Worm (Caenorhabditis elegans) whole organism, L3 larva: ENCODE results near the gene srab-6.

Experiments
- jun-1 ChIP-seq: fragments of 150-350 bp; optimal IDR thresholded peaks from 2 replicates; lab custom pipeline; 2014; ENCODE audit warnings: missing biosample characterization, missing genetic modification reagents, missing genetic modification characterization
- lin-15B ChIP-seq: fragments of 150-350 bp; optimal IDR thresholded peaks from 2 replicates; lab custom pipeline; 2014; ENCODE audit warnings: missing biosample characterization, missing genetic modification characterization
- nhr-11 ChIP-seq: fragments of 150-350 bp; optimal IDR thresholded peaks from 2 replicates; lab custom pipeline; 2014; ENCODE audit warnings: missing biosample characterization, missing genetic modification characterization
- nhr-12 ChIP-seq: fragments of 150-350 bp; optimal IDR thresholded peaks from 2 replicates; lab custom pipeline; 2014; ENCODE audit warnings: missing biosample characterization, missing genetic modification characterization
- nhr-43 ChIP-seq: sonication (generic microtip); optimal IDR thresholded peaks from 2 replicates; lab custom pipeline; 2016; ENCODE audit warnings: mild to moderate bottlenecking, missing genetic modification characterization, missing compliant biosample characterization; ENCODE audit not compliant: poor library complexity, severe bottlenecking
- nhr-67 ChIP-seq: fragments of 150-350 bp; optimal IDR thresholded peaks from 2 replicates; lab custom pipeline; 2014; ENCODE audit warnings: missing biosample characterization, missing genetic modification characterization
- zag-1 ChIP-seq: fragments of 150-350 bp; optimal IDR thresholded peaks from 2 replicates; lab custom pipeline; 2014; ENCODE audit warnings: missing biosample characterization, missing genetic modification characterization
- ztf-4 ChIP-seq: fragments of 150-350 bp; optimal IDR thresholded peaks from 2 replicates; lab custom pipeline; 2014; ENCODE audit warnings: missing biosample characterization, missing genetic modification characterization

- TF ChIP-seq zag-1 (tag; lab: Kevin White, UChicago) (no peak), nhr-11 (tag; lab: Kevin White, UChicago) (no peak), nhr-67 (no peak), jun-1 (tag; lab: Kevin White, UChicago) (no peak), ztf-4 (tag; lab: Kevin White, UChicago) (no peak), nhr-12 (tag; lab: Kevin White, UChicago) (no peak), nhr-43 (tag; lab: Kevin White, UChicago) (no peak), lin-15B (tag; lab: Kevin White, UChicago) (no peak)
These were observed 24.4 kb upstream of the srab-6 start, which contains the start of gene srab-8 for ce11 chrV:3176161-3176560.
